Fruit fly (Drosophila melanogaster): ENCODE data around the gene CG14200.

CG14200 gene

DNA sequence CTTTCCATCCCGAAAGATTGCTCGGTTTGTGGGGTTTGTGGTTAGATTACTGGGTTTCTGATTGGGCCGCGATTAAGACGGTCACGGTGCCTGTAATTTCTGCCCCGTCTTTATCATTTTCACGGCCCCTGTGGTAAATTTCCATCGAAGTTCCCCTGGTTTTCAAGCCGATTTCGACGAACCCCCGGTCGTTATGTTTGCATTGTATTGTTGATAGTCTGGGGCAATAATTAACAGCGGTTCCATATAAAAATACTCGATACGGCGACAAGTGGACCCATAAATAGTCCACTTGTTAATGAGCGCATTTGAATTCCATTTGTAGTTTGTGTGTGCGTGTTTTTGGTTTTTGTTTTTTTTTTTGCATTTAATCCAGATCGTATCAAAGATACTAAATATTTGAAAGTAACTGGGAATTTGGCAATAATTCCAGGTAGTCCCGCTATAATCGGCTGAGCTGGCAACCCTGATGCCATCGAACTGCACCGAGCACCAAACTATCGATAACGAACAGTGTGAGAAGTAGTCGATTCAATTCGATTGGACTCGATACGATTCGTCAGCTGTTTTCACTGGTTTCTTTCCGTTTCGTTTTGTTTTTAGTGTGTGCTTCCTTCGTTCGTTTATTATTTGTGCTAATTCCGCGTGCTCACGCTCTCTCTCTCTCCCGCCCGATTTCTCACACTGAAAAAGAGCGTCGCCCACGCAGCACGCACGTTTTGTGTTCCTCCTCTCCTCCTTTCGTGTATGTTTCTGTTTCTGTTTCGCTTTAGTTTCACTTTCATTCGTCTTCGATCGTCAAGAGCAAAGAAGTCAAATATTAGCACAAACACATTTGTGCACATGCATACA is 10.3 kb downstream of the CG14200 start (continued):
- TF ChIP-seq CG18262 (tag; optimal IDR thresholded peaks at IDR 0.05) (no peak), cato (GFP tag; optimal IDR thresholded peaks at IDR 0.05; ENCODE audit: borderline replicate concordance) (no peak), CG6791 (GFP tag; IDR thresholded peaks at IDR 0.05; ENCODE audit: partially characterized antibody) (peak; percentile 84), sima (GFP tag; optimal IDR thresholded peaks at IDR 0.05) (no peak), CG4360 (GFP tag; IDR thresholded peaks at IDR 0.05) (no peak), CG16779 (GFP tag; IDR thresholded peaks at IDR 0.05) (0 out of 2 replicates have a peak, but pooled peaks have one; percentile 16), Drgx (GFP tag; IDR thresholded peaks at IDR 0.05) (no peak), usp (GFP tag; optimal IDR thresholded peaks at IDR 0.05) (no peak), aop (GFP tag; IDR thresholded peaks at IDR 0.05) (no peak), wek (GFP tag; optimal IDR thresholded peaks at IDR 0.05) (peak; percentile 15), Ets65A (GFP tag) (no peak), scrt (GFP tag; optimal IDR thresholded peaks at IDR 0.05) (no peak), crol (GFP tag; IDR thresholded peaks at IDR 0.05) (peak; percentile 30; the same call in 1 of the 2 replicates), CG15514 (GFP tag; optimal IDR thresholded peaks at IDR 0.05) (peak; percentile 90), CG12236 (GFP tag; optimal IDR thresholded peaks at IDR 0.05) (no peak), NC2α (GFP tag; optimal IDR thresholded peaks at IDR 0.05) (no peak), Dll (GFP tag; IDR thresholded peaks at IDR 0.05; ENCODE audit: partially characterized antibody) (peak; percentile 84), CG18011 (GFP tag; optimal IDR thresholded peaks at IDR 0.05) (no peak), disco-r (GFP tag; optimal IDR thresholded peaks at IDR 0.05) (no peak), CG2875 (GFP tag; optimal IDR thresholded peaks at IDR 0.05) (no peak), CG7987 (GFP tag; optimal IDR thresholded peaks at IDR 0.05) (peak; percentile 72), CG10979 (tag; optimal IDR thresholded peaks at IDR 0.05) (peak; percentile 8), ftz-f1 (GFP tag; optimal IDR thresholded peaks at IDR 0.05) (no peak), Scr (GFP tag; IDR thresholded peaks at IDR 0.05; ENCODE audit: partially characterized antibody) (peak; percentile 82), knrl (GFP tag; IDR thresholded peaks at IDR 0.05; ENCODE audit: partially characterized antibody) (peak; percentile 76), CG6254 (GFP tag; optimal IDR thresholded peaks at IDR 0.05) (peak; percentile 6), CG18599 (GFP tag; optimal IDR thresholded peaks at IDR 0.05) (peak; percentile 66), br (optimal IDR thresholded peaks at IDR 0.05) (no peak), CG13296 (GFP tag; optimal IDR thresholded peaks at IDR 0.05) (no peak), YL-1 (GFP tag; optimal IDR thresholded peaks at IDR 0.05) (no peak), Fer2 (tag; optimal IDR thresholded peaks at IDR 0.05) (no peak), HLH4C (GFP tag; IDR thresholded peaks at IDR 0.05; ENCODE audit: partially characterized antibody) (peak; percentile 80), CG10462 (GFP tag; optimal IDR thresholded peaks at IDR 0.05) (no peak), tna (GFP tag; IDR thresholded peaks at IDR 0.05; ENCODE audit: partially characterized antibody) (peak; percentile 64), her (GFP tag; optimal IDR thresholded peaks at IDR 0.05) (peak; percentile 43), CG11456 (GFP tag; IDR thresholded peaks at IDR 0.05) (peak; percentile 54; the same call in 1 of the 3 replicates), BEAF-32 (GFP tag; optimal IDR thresholded peaks at IDR 0.05) (peak; percentile 83), Hmr (GFP tag; optimal IDR thresholded peaks at IDR 0.05) (no peak), CG10543 (GFP tag; optimal IDR thresholded peaks at IDR 0.05) (peak; percentile 50), lmd (GFP tag; IDR thresholded peaks at IDR 0.05) (peak; percentile 31; the same call in 1 of the 2 replicates), slbo (GFP tag; IDR thresholded peaks at IDR 0.05) (peak; percentile 54), CG1647 (GFP tag; optimal IDR thresholded peaks at IDR 0.05) (no peak), CG17328 (GFP tag; IDR thresholded peaks at IDR 0.05) (no peak), CG10209 (GFP tag; optimal IDR thresholded peaks at IDR 0.05) (no peak), CG1603 (tag; optimal IDR thresholded peaks at IDR 0.05) (no peak), CG32772 (GFP tag; IDR thresholded peaks at IDR 0.05) (no peak), Fer3 (tag; optimal IDR thresholded peaks at IDR 0.05) (no peak), Lim3 (GFP tag; IDR thresholded peaks at IDR 0.05) (no peak)
